Worm (Caenorhabditis elegans) whole organism, young adult: ENCODE measurements around the gene C36C9.4.

ENCODE experiments used
- ama-1 ChIP-seq, 3 experiments: fragments of 150-350 bp in 1 of 3; sonication (generic microtip) in 2 of 3; optimal IDR thresholded peaks; 2 replicates each; lab custom pipeline; 2014 to 2018; ENCODE audit warnings: missing biosample characterization in 2 of 3, missing genetic modification characterization in 2 of 3, missing genetic modification reagents in 2 of 3
- hmg-20 ChIP-seq: fragments of 200-800 bp; sonication (Bioruptor generic); IDR thresholded peaks from 2 replicates; pipeline ENCODE4 v1.3.6; 2022; ENCODE audit warnings: missing genetic modification reagents, missing genetic modification characterization, missing compliant biosample characterization
- let-526 ChIP-seq: fragments of 200-800 bp; sonication (Bioruptor generic); IDR thresholded peaks from 2 replicates; pipeline ENCODE4 v1.3.6; 2022; ENCODE audit warnings: missing genetic modification reagents, missing genetic modification characterization, missing compliant biosample characterization
- lin-54 ChIP-seq: fragments of 200-800 bp; sonication (Bioruptor generic); optimal IDR thresholded peaks from 2 replicates; lab custom pipeline; 2018; ENCODE audit warnings: mild to moderate bottlenecking, missing genetic modification characterization, missing compliant biosample characterization
- madf-3 ChIP-seq: fragments of 200-800 bp; sonication (Bioruptor generic); IDR thresholded peaks from 2 replicates; pipeline ENCODE4 v1.3.6; 2022; ENCODE audit warnings: missing genetic modification reagents, missing genetic modification characterization, missing compliant biosample characterization
- nhr-90 ChIP-seq: sonication (generic microtip); optimal IDR thresholded peaks from 2 replicates; lab custom pipeline; 2016; ENCODE audit warnings: missing genotype, mild to moderate bottlenecking, missing genetic modification characterization, missing compliant biosample characterization
- snpc-1.1 ChIP-seq: sonication (generic microtip); optimal IDR thresholded peaks from 2 replicates; lab custom pipeline; 2017; ENCODE audit warnings: missing genetic modification characterization, mild to moderate bottlenecking, missing compliant biosample characterization, antibody characterized with exemption, moderate library complexity, missing genotype, missing genetic modification reagents; ENCODE audit not compliant: insufficient read depth

ce11 chrX:1706538-1706937 lies 9.8 kb upstream of the C36C9.4 start, which contains the start of gene F07G6.5:
- TF ChIP-seq madf-3 (GFP tag; lab: Robert Waterston, UW) (no peak), hmg-20 (GFP tag; lab: Robert Waterston, UW) (no peak), ama-1 (optimal IDR thresholded peaks at IDR 0.05; lab: Kevin White, UChicago) (no peak), ama-1 (GFP tag; optimal IDR thresholded peaks at IDR 0.05; lab: Kevin White, UChicago) (no peak), lin-54 (GFP tag; lab: Kevin White, UChicago) (no peak), nhr-90 (no peak), let-526 (no peak), snpc-1.1 (no peak)
